Fruit fly (Drosophila melanogaster): Measurements from ENCODE around the gene Fntb.

Fntb gene

DNA sequence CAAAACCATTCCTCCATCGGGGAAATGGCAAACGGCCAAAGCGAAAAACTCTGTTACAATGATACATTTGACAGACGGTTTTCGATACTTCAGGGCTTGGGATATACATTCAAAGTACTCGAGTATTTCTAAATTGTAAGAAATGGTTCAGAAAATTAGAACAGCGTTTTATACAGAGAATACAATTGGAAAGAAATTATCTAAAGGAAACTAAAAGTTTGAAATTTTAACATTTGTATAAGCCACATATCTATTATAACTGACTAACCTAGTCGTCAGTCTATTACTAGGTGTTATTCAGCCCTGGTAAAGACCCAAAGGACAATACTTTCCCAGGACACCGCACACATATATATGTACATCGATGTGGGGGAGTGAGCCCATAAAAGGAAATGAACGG is 43.7 kb downstream of the Fntb start (continued):
- 0 out of 3 replicates have a peak, but pooled peaks have one; percentile 16 for TF ChIP-seq CG11695 (GFP tag; IDR thresholded peaks at IDR 0.05)
- TF ChIP-seq rib (GFP tag; IDR thresholded peaks at IDR 0.05): no peak
- TF ChIP-seq CG7556 (GFP tag; optimal IDR thresholded peaks at IDR 0.05): peak; percentile 61
- no peak for TF ChIP-seq eyg (GFP tag; optimal IDR thresholded peaks at IDR 0.05)
- no peak for TF ChIP-seq CG3847 (GFP tag; IDR thresholded peaks at IDR 0.05)
- TF ChIP-seq CG3163 (GFP tag; optimal IDR thresholded peaks at IDR 0.05): no peak
- TF ChIP-seq CG2712 (tag; optimal IDR thresholded peaks at IDR 0.05): peak; percentile 31
- TF ChIP-seq lov (optimal IDR thresholded peaks at IDR 0.05): no peak
- no peak for TF ChIP-seq lov (GFP tag; IDR thresholded peaks at IDR 0.05)
- TF ChIP-seq TFAM (GFP tag; optimal IDR thresholded peaks at IDR 0.05): no peak
- no peak for TF ChIP-seq ken (GFP tag; IDR thresholded peaks at IDR 0.05)
- TF ChIP-seq tna (GFP tag; IDR thresholded peaks at IDR 0.05; ENCODE audit: partially characterized antibody): no peak
- TF ChIP-seq CG18599 (GFP tag; optimal IDR thresholded peaks at IDR 0.05): peak; percentile 80
- TF ChIP-seq CG7839 (tag; optimal IDR thresholded peaks at IDR 0.05): peak; percentile 67
- TF ChIP-seq CG11398 (GFP tag; optimal IDR thresholded peaks at IDR 0.05): no peak
- no peak for TF ChIP-seq CG3838 (GFP tag; optimal IDR thresholded peaks at IDR 0.05)
- no peak for TF ChIP-seq C15 (GFP tag; IDR thresholded peaks at IDR 0.05)
- no peak for TF ChIP-seq CG8359 (GFP tag; optimal IDR thresholded peaks at IDR 0.05; ENCODE audit: borderline replicate concordance)
- 0 out of 3 replicates have a peak, but pooled peaks have one; percentile 30 for TF ChIP-seq tgo (GFP tag; IDR thresholded peaks at IDR 0.05)
- no peak for TF ChIP-seq Antp (GFP tag; optimal IDR thresholded peaks at IDR 0.05)
- TF ChIP-seq lilli (GFP tag; optimal IDR thresholded peaks at IDR 0.05): peak; percentile 3
- peak; percentile 18 for TF ChIP-seq phol (tag; optimal IDR thresholded peaks at IDR 0.05)
- TF ChIP-seq Blimp-1 (GFP tag; optimal IDR thresholded peaks at IDR 0.05): peak; percentile 26
- TF ChIP-seq CG17568 (GFP tag; optimal IDR thresholded peaks at IDR 0.05): no peak
- no peak for TF ChIP-seq aop (GFP tag; IDR thresholded peaks at IDR 0.05)
- TF ChIP-seq Xrp1 (GFP tag; IDR thresholded peaks at IDR 0.05): peak; percentile 45; the same call in 1 of the 2 replicates
- TF ChIP-seq CG15696 (tag; optimal IDR thresholded peaks at IDR 0.05): peak; percentile 58
- no peak for TF ChIP-seq Usf (GFP tag; optimal IDR thresholded peaks at IDR 0.05)
- TF ChIP-seq sqz (GFP tag; optimal IDR thresholded peaks at IDR 0.05): no peak
- no peak for TF ChIP-seq CG2199 (GFP tag; IDR thresholded peaks at IDR 0.05)
- TF ChIP-seq Ravus (GFP tag; IDR thresholded peaks at IDR 0.05): no peak
- TF ChIP-seq CG14710 (tag; optimal IDR thresholded peaks at IDR 0.05): peak; percentile 8
- TF ChIP-seq PHDP (tag; optimal IDR thresholded peaks at IDR 0.05): peak; percentile 44
- no peak for TF ChIP-seq CG6175 (GFP tag; IDR thresholded peaks at IDR 0.05)
- TF ChIP-seq Ets97D (GFP tag; optimal IDR thresholded peaks at IDR 0.05): no peak
- TF ChIP-seq Side (GFP tag; optimal IDR thresholded peaks at IDR 0.05): no peak
- TF ChIP-seq lola (GFP tag; optimal IDR thresholded peaks at IDR 0.05): peak in 1 of 3 experiments; percentile 11
- TF ChIP-seq ems (GFP tag; optimal IDR thresholded peaks at IDR 0.05): no peak
- peak; percentile 83 for TF ChIP-seq sens (GFP tag)
- TF ChIP-seq CG12744 (GFP tag; optimal IDR thresholded peaks at IDR 0.05): no peak
- no peak for TF ChIP-seq Hr39 (optimal IDR thresholded peaks at IDR 0.05)
- no peak for TF ChIP-seq CG11504 (tag; optimal IDR thresholded peaks at IDR 0.05)
- TF ChIP-seq Tbp (GFP tag; optimal IDR thresholded peaks at IDR 0.05): no peak
- peak; percentile 10 for TF ChIP-seq zen (tag; optimal IDR thresholded peaks at IDR 0.05)
- TF ChIP-seq CG31388 (GFP tag; optimal IDR thresholded peaks at IDR 0.05): no peak
- TF ChIP-seq caup (GFP tag; optimal IDR thresholded peaks at IDR 0.05; ENCODE audit: severe bottlenecking): no peak
- TF ChIP-seq CG17802 (tag; optimal IDR thresholded peaks at IDR 0.05): no peak
- no peak for TF ChIP-seq tx (GFP tag; optimal IDR thresholded peaks at IDR 0.05)
- no peak for TF ChIP-seq jigr1 (GFP tag; IDR thresholded peaks at IDR 0.05)
- no peak for TF ChIP-seq nerfin-1 (tag; optimal IDR thresholded peaks at IDR 0.05)
- no peak for TF ChIP-seq CG18011 (GFP tag; optimal IDR thresholded peaks at IDR 0.05)
- TF ChIP-seq CG18262 (tag; optimal IDR thresholded peaks at IDR 0.05): peak; percentile 49

Measured in whole organism, embryonic.